Worm (Caenorhabditis elegans) whole organism, young adult: ENCODE measurements around the gene tftc-3.

Experiments
- F33H1.4 ChIP-seq: fragments of 200-800 bp; sonication (Bioruptor generic); IDR thresholded peaks from 2 replicates; pipeline ENCODE4 v1.3.6; 2022; ENCODE audit warnings: missing genetic modification reagents, missing genetic modification characterization, missing compliant biosample characterization
- F49E8.2 ChIP-seq: sonication (generic microtip); optimal IDR thresholded peaks from 3 replicates; lab custom pipeline; 2017; ENCODE audit warnings: missing genetic modification characterization, mild to moderate bottlenecking, missing compliant biosample characterization, antibody characterized with exemption, moderate library complexity; ENCODE audit not compliant: insufficient read depth
- F57C9.4 ChIP-seq: sonication (generic microtip); optimal IDR thresholded peaks from 2 replicates; lab custom pipeline; 2017; ENCODE audit warnings: mild to moderate bottlenecking, missing genetic modification characterization, missing compliant biosample characterization
- ceh-40 ChIP-seq: fragments of 200-800 bp; sonication (Bioruptor generic); IDR thresholded peaks from 2 replicates; pipeline ENCODE4 v1.3.6; 2022; ENCODE audit warnings: missing genetic modification characterization, missing compliant biosample characterization
- ceh-79 ChIP-seq: sonication (generic microtip); optimal IDR thresholded peaks from 2 replicates; lab custom pipeline; 2017; ENCODE audit warnings: mild to moderate bottlenecking, missing genetic modification characterization, missing compliant biosample characterization
- hsf-1 ChIP-seq: fragments of 200-800 bp; sonication (Bioruptor generic); IDR thresholded peaks from 2 replicates; pipeline ENCODE4 v1.3.6; 2022; ENCODE audit warnings: missing genetic modification reagents, missing genetic modification characterization, missing compliant biosample characterization
- nhr-179 ChIP-seq: sonication (generic microtip); optimal IDR thresholded peaks from 2 replicates; lab custom pipeline; 2016; ENCODE audit warnings: mild to moderate bottlenecking, missing genetic modification characterization, missing compliant biosample characterization
- unc-62 ChIP-seq: fragments of 150-350 bp; optimal IDR thresholded peaks from 2 replicates; lab custom pipeline; 2014; ENCODE audit warnings: missing biosample characterization, missing genetic modification reagents, missing genetic modification characterization

- TF ChIP-seq F57C9.4 (no peak), ceh-40 (GFP tag; lab: Robert Waterston, UW) (no peak), F49E8.2 (no peak), F33H1.4 (GFP tag; lab: Robert Waterston, UW) (no peak), hsf-1 (GFP tag; lab: Robert Waterston, UW) (no peak), ceh-79 (tag; lab: Kevin White, UChicago) (no peak), unc-62 (GFP tag; lab: Kevin White, UChicago) (no peak), nhr-179 (no peak)
These were observed 33.0 kb upstream of the tftc-3 start, which contains the start of gene C12D8.9 for ce11 chrV:10243105-10243504.
